Worm (Caenorhabditis elegans) whole organism, L4 larva: ENCODE measurements around the gene gst-6.

Source experiments
- aly-2 ChIP-seq: sonication (generic microtip); optimal IDR thresholded peaks from 2 replicates; lab custom pipeline; 2018; ENCODE audit warnings: missing biosample characterization, missing genetic modification characterization
- nhr-237 ChIP-seq: sonication (generic microtip); optimal IDR thresholded peaks from 2 replicates; lab custom pipeline; 2017; ENCODE audit warnings: missing biosample characterization, missing genetic modification characterization

DNA sequence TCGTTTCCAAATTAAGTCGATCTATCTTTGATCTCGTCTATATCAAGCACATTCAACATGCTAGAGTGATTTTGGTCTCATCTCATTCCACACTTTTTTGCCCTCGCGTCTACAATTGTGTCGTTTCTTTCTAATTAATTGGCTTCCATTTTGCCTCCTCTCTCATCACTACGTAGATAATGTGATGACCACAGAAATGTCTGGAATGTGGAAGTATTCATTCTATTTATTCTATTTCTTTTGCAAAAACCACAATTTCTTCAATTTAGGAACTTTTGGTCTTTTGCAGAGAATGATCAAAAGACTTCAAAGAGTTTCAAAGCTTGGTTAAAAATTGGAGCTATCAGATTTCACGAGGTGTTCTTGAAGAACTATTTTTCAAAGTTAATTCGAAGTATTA lies 35.9 kb downstream of the gst-6 start:
- no peak for TF ChIP-seq nhr-237 (tag; lab: Kevin White, UChicago)
- no peak for TF ChIP-seq aly-2 (tag; lab: Kevin White, UChicago)
